Worm (Caenorhabditis elegans): Measurements from ENCODE around the gene srh-129.

DNA sequence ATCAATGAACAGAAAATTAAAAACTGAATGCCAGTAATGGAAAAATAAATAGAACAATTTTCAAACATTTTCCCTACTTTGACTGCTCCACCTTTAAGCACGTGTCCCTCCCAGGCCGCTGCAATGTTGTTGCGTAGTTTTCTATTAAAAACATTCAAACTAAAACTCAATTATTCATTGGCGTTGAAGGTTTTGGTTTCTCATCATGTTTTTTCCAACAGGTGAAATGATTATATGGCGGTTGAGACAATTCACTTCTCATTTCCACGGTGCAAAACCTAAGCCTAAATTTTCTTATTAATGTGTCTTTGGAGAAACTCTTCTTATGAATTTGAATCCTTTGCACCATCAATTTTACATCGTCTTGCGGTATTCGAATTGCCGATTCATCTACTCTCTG is 7.2 kb upstream of the srh-129 start, which contains the start of gene srh-130:
- TF ChIP-seq sea-1 (GFP tag; conservative IDR thresholded peaks at IDR 0.05) (no peak), flt-1 (GFP tag; IDR thresholded peaks at IDR 0.05) (no peak), ets-7 (tag; optimal IDR thresholded peaks at IDR 0.05) (no peak), pes-1 (GFP tag; IDR thresholded peaks at IDR 0.05) (no peak), tbx-11 (GFP tag; IDR thresholded peaks at IDR 0.05) (no peak), ama-1 (optimal IDR thresholded peaks at IDR 0.05) (no peak), hnd-1 (tag; optimal IDR thresholded peaks at IDR 0.05) (no peak), B0310.2 (tag; optimal IDR thresholded peaks at IDR 0.05) (no peak), tra-4 (tag; optimal IDR thresholded peaks at IDR 0.05) (no peak)

All from whole organism, early embryonic.